Fruit fly (Drosophila melanogaster): Measurements from ENCODE around the gene nebu.

The nebu gene

dm6 chr3L:12794532-12794931 lies 48.4 kb downstream of the nebu start:
- no peak for TF ChIP-seq CG32532 (GFP tag; IDR thresholded peaks at IDR 0.05)
- TF ChIP-seq MBD-R2 (GFP tag; IDR thresholded peaks at IDR 0.05) = peak; percentile 71
- peak; percentile 97 for TF ChIP-seq CG10321 (GFP tag; IDR thresholded peaks at IDR 0.05)
- peak; percentile 3 for TF ChIP-seq Xbp1 (GFP tag; optimal IDR thresholded peaks at IDR 0.05)
- no peak for TF ChIP-seq Sin3A (optimal IDR thresholded peaks at IDR 0.05)
- no peak for TF ChIP-seq rib (GFP tag; IDR thresholded peaks at IDR 0.05)
- no peak for TF ChIP-seq CG10274 (GFP tag; optimal IDR thresholded peaks at IDR 0.05)
- peak; percentile 36 for TF ChIP-seq Fer1 (GFP tag; optimal IDR thresholded peaks at IDR 0.05)
- 0 out of 2 replicates have a peak, but pooled peaks have one; percentile 19 for TF ChIP-seq CG32767 (GFP tag; IDR thresholded peaks at IDR 0.05)
- TF ChIP-seq CG15514 (GFP tag; optimal IDR thresholded peaks at IDR 0.05) = peak; percentile 73
- TF ChIP-seq CG4328 (GFP tag; optimal IDR thresholded peaks at IDR 0.05) = no peak
- TF ChIP-seq ase (GFP tag; IDR thresholded peaks at IDR 0.05) = no peak
- peak; percentile 11 for TF ChIP-seq exex (tag; optimal IDR thresholded peaks at IDR 0.05)
- peak; percentile 77 for TF ChIP-seq knrl (GFP tag; IDR thresholded peaks at IDR 0.05; ENCODE audit: partially characterized antibody)
- TF ChIP-seq CG4730 (GFP tag; IDR thresholded peaks at IDR 0.05) = no peak
- peak; percentile 87; the same call in 1 of the 2 replicates for TF ChIP-seq amos (GFP tag; IDR thresholded peaks at IDR 0.05; ENCODE audit: partially characterized antibody)
- peak; percentile 81 for TF ChIP-seq tna (GFP tag; IDR thresholded peaks at IDR 0.05; ENCODE audit: partially characterized antibody)
- peak; percentile 49; the same call in 1 of the 3 replicates for TF ChIP-seq CG34422 (GFP tag; IDR thresholded peaks at IDR 0.05)
- peak; percentile 89 for TF ChIP-seq unc-4 (GFP tag; IDR thresholded peaks at IDR 0.05; ENCODE audit: partially characterized antibody)
- TF ChIP-seq Dref (GFP tag; IDR thresholded peaks at IDR 0.05) = peak; percentile 92
- TF ChIP-seq CG14860 (GFP tag; IDR thresholded peaks at IDR 0.05; ENCODE audit: partially characterized antibody) = peak; percentile 76
- peak; percentile 91 for TF ChIP-seq CG34224 (GFP tag; IDR thresholded peaks at IDR 0.05; ENCODE audit: partially characterized antibody)
- peak in 1 of 2 experiments; percentile 19 for TF ChIP-seq Pdp1 (GFP tag; optimal IDR thresholded peaks at IDR 0.05)
- TF ChIP-seq sd (tag; optimal IDR thresholded peaks at IDR 0.05) = peak; percentile 44
- peak; percentile 74; the same call in 2 of the 3 replicates for TF ChIP-seq hb (GFP tag; IDR thresholded peaks at IDR 0.05; ENCODE audit: partially characterized antibody)
- peak; percentile 12 for TF ChIP-seq CG17829 (tag; optimal IDR thresholded peaks at IDR 0.05)
- peak; percentile 72 for TF ChIP-seq HmgZ (tag; optimal IDR thresholded peaks at IDR 0.05)
- TF ChIP-seq Med (GFP tag) = peak; percentile 82
- TF ChIP-seq Lhr (GFP tag; optimal IDR thresholded peaks at IDR 0.05) = peak; percentile 39
- peak; percentile 19 for TF ChIP-seq lab (GFP tag; optimal IDR thresholded peaks at IDR 0.05)
- TF ChIP-seq Dp (GFP tag; optimal IDR thresholded peaks at IDR 0.05) = peak; percentile 90
- peak; percentile 65 for TF ChIP-seq Nf-YB (GFP tag; optimal IDR thresholded peaks at IDR 0.05)
- TF ChIP-seq Nf-YC (tag; optimal IDR thresholded peaks at IDR 0.05) = peak; percentile 88
- peak; percentile 86 for TF ChIP-seq CG17186 (GFP tag; optimal IDR thresholded peaks at IDR 0.05)
- peak; percentile 62; the same call in 1 of the 3 replicates for TF ChIP-seq CG2199 (GFP tag; IDR thresholded peaks at IDR 0.05)
- peak; percentile 2 for TF ChIP-seq CG14710 (tag; optimal IDR thresholded peaks at IDR 0.05)
- TF ChIP-seq Ets97D (GFP tag; optimal IDR thresholded peaks at IDR 0.05) = no peak
- TF ChIP-seq CG7372 (GFP tag; IDR thresholded peaks at IDR 0.05) = 0 out of 2 replicates have a peak, but pooled peaks have one; percentile 19
- TF ChIP-seq CG3838 (GFP tag; optimal IDR thresholded peaks at IDR 0.05) = no peak
- peak; percentile 88 for TF ChIP-seq pzg (GFP tag; optimal IDR thresholded peaks at IDR 0.05)
- TF ChIP-seq crp (GFP tag; optimal IDR thresholded peaks at IDR 0.05) = peak; percentile 23 to 95
- TF ChIP-seq CG13287 (GFP tag; IDR thresholded peaks at IDR 0.05; ENCODE audit: partially characterized antibody) = peak; percentile 94
- peak; percentile 72; the same call in 2 of the 3 replicates for TF ChIP-seq vnd (GFP tag; IDR thresholded peaks at IDR 0.05; ENCODE audit: partially characterized antibody)
- TF ChIP-seq PHDP (tag; optimal IDR thresholded peaks at IDR 0.05) = peak; percentile 16
- no peak for TF ChIP-seq luna (GFP tag; optimal IDR thresholded peaks at IDR 0.05)
- TF ChIP-seq Fer2 (tag; optimal IDR thresholded peaks at IDR 0.05) = no peak
- peak; percentile 91 for TF ChIP-seq Dll (GFP tag; IDR thresholded peaks at IDR 0.05; ENCODE audit: partially characterized antibody)
- no peak for TF ChIP-seq cwo (GFP tag; optimal IDR thresholded peaks at IDR 0.05)
